Fruit fly (Drosophila melanogaster) S2 (cell line): Measurements from ENCODE around the gene Ublcp1.

Experiments used
- CG8478 ChIP-seq: fragments of >200 bp; optimal IDR thresholded peaks from 2 replicates; lab custom pipeline; 2018
- CTCF ChIP-seq, 2 experiments: fragments of >200 bp; optimal IDR thresholded peaks; 2 replicates each; lab custom pipeline; 2018

dm6 chr3R:23013482-23013881 lies 47.8 kb upstream of the Ublcp1 start:
- TF ChIP-seq CG8478 (lab: Kevin White, UChicago) = no peak
- no peak for TF ChIP-seq CTCF (optimal IDR thresholded peaks at IDR 0.05; lab: Kevin White, UChicago)
